Fruit fly (Drosophila melanogaster) whole organism, adult: Measurements from ENCODE around the gene ND-B14.5A.

Experiments used
- CG11617 ChIP-seq: fragments of 200-800 bp; sonication (Bioruptor generic); optimal IDR thresholded peaks from 2 replicates; lab custom pipeline; 2017; ENCODE audit warnings: mild to moderate bottlenecking, missing biosample characterization, missing genetic modification reagents, missing genetic modification characterization
- CG12768 ChIP-seq: fragments of 200-800 bp; sonication (Bioruptor generic); optimal IDR thresholded peaks from 2 replicates; lab custom pipeline; 2017; ENCODE audit warnings: missing biosample characterization, missing genetic modification characterization, mild to moderate bottlenecking, moderate library complexity, missing genetic modification reagents
- CG14711 ChIP-seq: fragments of 200-800 bp; sonication (Bioruptor generic); optimal IDR thresholded peaks from 2 replicates; lab custom pipeline; 2018; ENCODE audit warnings: missing biosample characterization, mild to moderate bottlenecking, missing genetic modification characterization, moderate library complexity
- CG1620 ChIP-seq: fragments of 200-800 bp; sonication (Bioruptor generic); optimal IDR thresholded peaks from 2 replicates; lab custom pipeline; 2016; ENCODE audit warnings: missing biosample characterization, missing genetic modification characterization
- CG33017 ChIP-seq: fragments of 200-800 bp; sonication (Bioruptor generic); optimal IDR thresholded peaks from 2 replicates; lab custom pipeline; 2018; ENCODE audit warnings: missing biosample characterization, mild to moderate bottlenecking, missing genetic modification characterization, moderate library complexity
- CG5204 ChIP-seq: fragments of 200-800 bp; sonication (Bioruptor generic); optimal IDR thresholded peaks from 2 replicates; lab custom pipeline; 2016; ENCODE audit warnings: missing biosample characterization, missing genetic modification characterization
- CG7045 ChIP-seq: fragments of 200-800 bp; sonication (Bioruptor generic); optimal IDR thresholded peaks from 2 replicates; lab custom pipeline; 2017; ENCODE audit warnings: missing biosample characterization, mild to moderate bottlenecking, missing genetic modification characterization
- CG7101 ChIP-seq: fragments of 200-800 bp; sonication (Bioruptor generic); optimal IDR thresholded peaks from 2 replicates; lab custom pipeline; 2018; ENCODE audit warnings: missing biosample characterization, mild to moderate bottlenecking, missing genetic modification characterization, moderate library complexity
- Clk ChIP-seq: fragments of 200-800 bp; sonication (Bioruptor generic); optimal IDR thresholded peaks from 2 replicates; lab custom pipeline; 2017; ENCODE audit warnings: missing biosample characterization, missing genetic modification characterization
- Crg-1 ChIP-seq: fragments of 200-800 bp; sonication (Bioruptor generic); optimal IDR thresholded peaks from 2 replicates; lab custom pipeline; 2016; ENCODE audit warnings: missing biosample characterization, missing genetic modification characterization
- Hr96 ChIP-seq: fragments of 200-800 bp; sonication (Bioruptor generic); optimal IDR thresholded peaks from 2 replicates; lab custom pipeline; 2016; ENCODE audit warnings: missing biosample characterization, missing genetic modification characterization
- Mnt ChIP-seq: fragments of 200-800 bp; sonication (Bioruptor generic); optimal IDR thresholded peaks from 2 replicates; lab custom pipeline; 2016; ENCODE audit warnings: missing biosample characterization, mild to moderate bottlenecking, missing genetic modification characterization
- bab1 ChIP-seq: fragments of 200-800 bp; sonication (Bioruptor generic); optimal IDR thresholded peaks from 3 replicates; lab custom pipeline; 2019; ENCODE audit warnings: missing biosample characterization, mild to moderate bottlenecking, missing genetic modification characterization, moderate library complexity
- cic ChIP-seq: fragments of 200-800 bp; sonication (Bioruptor generic); optimal IDR thresholded peaks from 2 replicates; lab custom pipeline; 2017; ENCODE audit warnings: missing biosample characterization, mild to moderate bottlenecking, missing genetic modification characterization, moderate library complexity
- cnc ChIP-seq, 2 experiments: fragments of >200 bp; optimal IDR thresholded peaks; 2 replicates each; lab custom pipeline; 2017
- kay ChIP-seq: fragments of 200-800 bp; sonication (Bioruptor generic); peaks from one replicate; lab custom pipeline; 2016; ENCODE audit warnings: missing biosample characterization, missing genetic modification characterization, borderline replicate concordance
- ovo ChIP-seq: fragments of 200-800 bp; sonication (Bioruptor generic); optimal IDR thresholded peaks from 2 replicates; lab custom pipeline; 2016; ENCODE audit warnings: missing biosample characterization, missing genetic modification characterization
- pad ChIP-seq: fragments of 200-800 bp; sonication (Bioruptor generic); optimal IDR thresholded peaks from 3 replicates; lab custom pipeline; 2017; ENCODE audit warnings: missing biosample characterization, missing genetic modification characterization, mild to moderate bottlenecking, moderate library complexity, missing genetic modification reagents
- tj ChIP-seq: fragments of 200-800 bp; sonication (Bioruptor generic); optimal IDR thresholded peaks from 3 replicates; lab custom pipeline; 2017; ENCODE audit warnings: missing biosample characterization, mild to moderate bottlenecking, missing genetic modification characterization, moderate library complexity
- toe ChIP-seq: fragments of 200-800 bp; sonication (Bioruptor generic); optimal IDR thresholded peaks from 2 replicates; lab custom pipeline; 2016; ENCODE audit warnings: missing biosample characterization, missing genetic modification characterization

Gene ND-B14.5A

DNA sequence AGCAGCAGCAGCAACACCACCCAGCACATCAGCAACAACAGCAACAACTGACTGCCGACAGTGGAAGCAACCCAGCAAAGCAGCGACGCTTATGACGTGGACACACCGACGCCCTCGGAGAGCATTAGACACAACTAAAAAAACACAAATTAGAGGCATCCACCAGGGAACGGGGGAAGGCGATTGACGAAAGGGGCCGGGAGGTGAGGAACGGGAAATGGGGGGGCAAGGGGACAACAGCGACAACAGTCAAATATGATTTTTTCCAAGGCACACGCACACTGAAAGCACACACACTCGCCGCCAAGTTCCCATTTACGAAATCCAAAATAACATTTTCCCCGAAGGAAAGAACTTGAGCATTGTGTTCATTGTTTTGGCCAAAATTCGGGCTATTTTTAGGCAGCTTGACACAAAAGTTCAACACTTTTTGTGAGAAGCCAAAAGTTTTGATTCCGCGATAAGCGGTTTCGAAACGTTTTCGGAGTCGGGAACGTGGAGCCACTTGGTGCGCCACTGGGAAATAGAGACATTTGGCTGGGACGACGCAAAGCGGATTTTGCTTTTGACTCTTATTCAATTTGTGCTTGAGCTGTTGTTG is 36.4 kb downstream of the ND-B14.5A start:
- TF ChIP-seq kay (GFP tag; lab: Kevin White, UChicago) (no peak), Clk (GFP tag; lab: Kevin White, UChicago) (no peak), bab1 (GFP tag; lab: Kevin White, UChicago) (no peak), CG5204 (GFP tag; lab: Kevin White, UChicago) (no peak), cic (GFP tag; lab: Kevin White, UChicago) (no peak), pad (GFP tag; lab: Kevin White, UChicago) (no peak), Hr96 (no peak), CG11617 (GFP tag; lab: Kevin White, UChicago) (no peak), tj (GFP tag; lab: Kevin White, UChicago) (no peak), ovo (GFP tag; lab: Kevin White, UChicago) (no peak), CG12768 (GFP tag; lab: Kevin White, UChicago) (no peak), Crg-1 (GFP tag; lab: Kevin White, UChicago) (no peak), cnc (optimal IDR thresholded peaks at IDR 0.05; lab: Kevin White, UChicago) (no peak), CG1620 (GFP tag; lab: Kevin White, UChicago) (no peak), toe (GFP tag; lab: Kevin White, UChicago) (no peak), Mnt (GFP tag; lab: Kevin White, UChicago) (no peak), CG33017 (no peak), CG7101 (tag; lab: Kevin White, UChicago) (no peak)

DNA sequence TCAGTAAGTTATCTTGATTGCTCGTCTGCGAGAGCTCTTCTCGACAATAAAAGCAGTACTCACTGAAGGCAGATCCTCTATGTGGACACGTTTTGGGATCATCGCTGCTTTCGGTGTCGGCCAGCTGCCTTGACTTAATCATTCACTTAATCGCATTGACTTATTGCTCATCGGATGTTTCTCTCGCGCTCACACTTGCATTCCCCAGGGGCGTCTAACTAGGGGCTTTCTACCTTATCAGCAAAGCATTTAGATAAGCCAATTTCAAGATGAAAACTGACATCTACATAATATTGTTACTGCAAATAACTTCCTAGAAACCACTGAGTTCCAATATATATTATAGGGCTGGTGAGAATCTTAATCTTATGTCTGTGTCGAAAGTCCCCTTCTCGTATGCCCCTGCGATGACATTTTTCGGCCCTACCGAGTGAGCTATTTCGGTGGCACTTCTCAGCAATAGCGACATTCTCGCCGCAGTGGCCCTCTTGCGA is 40.0 kb downstream of the ND-B14.5A start:
- no peak for TF ChIP-seq CG7101 (tag; lab: Kevin White, UChicago)
- TF ChIP-seq kay (GFP tag; lab: Kevin White, UChicago) = no peak
- TF ChIP-seq bab1 (GFP tag; lab: Kevin White, UChicago) = no peak
- peak; percentile 12 for TF ChIP-seq CG14711 (tag; lab: Kevin White, UChicago)
- peak; percentile 17 for TF ChIP-seq Hr96
- no peak for TF ChIP-seq CG33017
- TF ChIP-seq tj (GFP tag; lab: Kevin White, UChicago) = no peak
- no peak for TF ChIP-seq CG7045 (GFP tag; lab: Kevin White, UChicago)
- no peak for TF ChIP-seq cic (GFP tag; lab: Kevin White, UChicago)

DNA sequence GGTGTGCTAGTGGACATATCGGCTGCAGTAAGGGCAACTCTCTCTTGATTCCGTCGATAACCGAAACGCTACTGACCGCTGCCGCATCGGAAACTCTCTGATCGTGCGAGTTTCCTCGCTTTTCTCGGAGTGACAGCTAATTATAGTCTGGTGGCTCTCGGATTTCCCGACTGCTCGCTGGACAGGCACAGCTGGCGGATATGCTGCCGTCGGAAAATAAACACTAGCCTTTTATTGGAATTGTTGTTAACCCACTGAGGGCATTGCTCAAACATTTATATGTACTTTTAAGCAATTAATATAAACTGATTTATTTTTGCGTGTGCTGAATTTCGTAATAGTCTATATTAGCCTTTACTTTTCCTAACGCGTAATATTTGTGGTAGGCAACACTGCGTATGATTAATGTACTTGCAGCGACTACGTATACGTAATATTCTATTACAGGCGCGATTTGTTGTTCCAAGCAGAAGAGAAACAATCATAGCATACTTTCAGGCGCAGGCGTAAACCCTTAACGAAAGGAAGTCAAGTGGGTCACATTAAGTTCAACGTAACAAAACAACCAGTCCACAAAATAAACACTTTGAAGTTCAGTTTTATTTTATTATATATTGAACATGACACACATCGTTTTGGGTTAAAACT is 41.6 kb downstream of the ND-B14.5A start, which contains the start of gene SmydA-8:
SmydA-8 (minus strand) TSS at position 51 of the 648 bp plus-strand sequence.
- TF ChIP-seq ovo (GFP tag; lab: Kevin White, UChicago) = no peak
- TF ChIP-seq Hr96 = no peak
- peak; percentile 31 for TF ChIP-seq bab1 (GFP tag; lab: Kevin White, UChicago)
- TF ChIP-seq cnc (optimal IDR thresholded peaks at IDR 0.05; lab: Kevin White, UChicago) = no peak
- TF ChIP-seq CG5204 (GFP tag; lab: Kevin White, UChicago) = no peak
- peak; percentile 45 for TF ChIP-seq kay (GFP tag; lab: Kevin White, UChicago)
- TF ChIP-seq cic (GFP tag; lab: Kevin White, UChicago) = no peak
- no peak for TF ChIP-seq toe (GFP tag; lab: Kevin White, UChicago)
- TF ChIP-seq Mnt (GFP tag; lab: Kevin White, UChicago) = no peak
- TF ChIP-seq CG1620 (GFP tag; lab: Kevin White, UChicago) = no peak

DNA sequence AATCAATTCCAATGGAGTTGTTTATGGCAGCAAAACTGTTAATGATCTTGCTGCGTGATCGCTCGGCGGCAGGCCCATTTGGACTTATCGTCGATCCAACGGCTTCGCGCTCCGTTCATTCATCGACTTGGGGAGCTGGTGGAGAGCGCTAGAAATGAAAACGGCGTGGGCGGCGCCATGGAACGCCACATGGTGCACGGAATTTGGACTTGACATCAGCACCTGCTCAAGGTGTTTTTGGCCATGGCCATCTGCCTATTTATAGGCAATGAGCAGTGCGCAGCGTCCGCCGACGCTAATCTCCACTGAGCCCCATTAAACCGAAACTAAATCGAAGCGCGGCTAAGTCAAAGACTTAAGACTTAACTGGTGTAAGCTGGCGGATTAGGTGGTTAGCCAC is 46.1 kb downstream of the ND-B14.5A start:
- TF ChIP-seq CG12768 (GFP tag; lab: Kevin White, UChicago) = no peak
- TF ChIP-seq ovo (GFP tag; lab: Kevin White, UChicago) = no peak

DNA sequence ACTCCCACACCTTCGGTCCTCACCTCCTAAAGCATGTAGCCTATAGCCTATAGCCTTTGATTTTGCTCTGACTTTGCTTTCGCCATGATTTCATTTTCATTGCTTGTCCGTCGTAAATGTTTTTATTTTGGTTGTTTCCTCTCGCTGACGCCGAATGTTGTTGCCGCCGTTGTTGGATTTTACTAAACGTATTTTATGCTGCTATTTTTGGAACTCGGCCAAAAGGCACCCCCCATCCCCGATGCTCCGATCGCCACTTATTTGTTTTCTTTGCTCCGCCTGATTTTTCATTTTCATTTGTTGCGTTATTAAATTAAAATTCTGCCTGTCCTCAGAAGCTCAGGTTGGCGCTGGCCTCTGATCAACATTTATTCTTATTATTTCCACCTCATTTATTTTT is 46.9 kb downstream of the ND-B14.5A start:
- TF ChIP-seq ovo (GFP tag; lab: Kevin White, UChicago) = no peak
- no peak for TF ChIP-seq Clk (GFP tag; lab: Kevin White, UChicago)
- no peak for TF ChIP-seq CG5204 (GFP tag; lab: Kevin White, UChicago)
- no peak for TF ChIP-seq CG33017

DNA sequence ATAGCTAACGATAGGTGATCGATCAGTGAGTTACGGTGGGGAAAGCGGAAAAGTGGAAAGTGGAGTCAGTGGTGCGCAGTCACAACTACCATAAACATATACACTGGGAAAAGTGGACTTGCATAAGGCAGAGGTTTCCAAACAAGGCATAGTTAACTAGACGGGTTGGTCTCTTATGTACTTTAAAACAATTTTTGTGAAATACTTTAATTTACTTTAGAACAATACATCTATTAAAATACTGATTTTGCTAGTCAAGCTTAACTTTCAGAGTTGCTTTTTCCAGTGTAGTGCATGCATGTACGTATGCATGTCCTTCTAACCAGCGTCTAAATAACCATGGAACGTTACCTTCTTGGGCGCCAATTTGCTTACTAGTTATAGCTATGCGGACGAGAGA is 47.6 kb downstream of the ND-B14.5A start:
- TF ChIP-seq Crg-1 (GFP tag; lab: Kevin White, UChicago) (no peak), CG11617 (GFP tag; lab: Kevin White, UChicago) (no peak), cic (GFP tag; lab: Kevin White, UChicago) (no peak), Clk (GFP tag; lab: Kevin White, UChicago) (no peak), Hr96 (no peak)

DNA sequence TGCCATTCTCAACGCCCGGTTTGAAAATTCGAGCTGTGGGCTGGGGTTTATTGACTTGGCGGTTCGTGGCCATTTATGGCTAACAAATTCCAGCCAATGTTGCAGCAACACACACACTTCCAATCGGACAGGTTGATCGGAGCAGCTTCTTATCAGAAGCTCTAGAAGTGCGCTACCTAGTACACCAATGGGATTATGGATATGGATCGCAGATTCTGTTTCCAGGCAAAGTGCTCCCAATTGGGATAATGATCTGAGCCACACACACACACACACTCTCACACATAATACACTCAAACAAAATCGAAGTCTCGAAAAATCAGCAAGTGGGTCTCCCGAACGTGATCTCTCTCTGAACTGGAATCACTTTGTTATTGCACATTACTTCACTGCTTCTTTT is 49.3 kb downstream of the ND-B14.5A start:
- no peak for TF ChIP-seq CG11617 (GFP tag; lab: Kevin White, UChicago)
